Fruit fly (Drosophila melanogaster) whole organism, adult: ENCODE measurements around the gene pdgy.

Source experiments
- CG11617 ChIP-seq: fragments of 200-800 bp; sonication (Bioruptor generic); optimal IDR thresholded peaks from 2 replicates; lab custom pipeline; 2017; ENCODE audit warnings: mild to moderate bottlenecking, missing biosample characterization, missing genetic modification reagents, missing genetic modification characterization
- CG12768 ChIP-seq: fragments of 200-800 bp; sonication (Bioruptor generic); optimal IDR thresholded peaks from 2 replicates; lab custom pipeline; 2017; ENCODE audit warnings: missing biosample characterization, missing genetic modification characterization, mild to moderate bottlenecking, moderate library complexity, missing genetic modification reagents
- CG14711 ChIP-seq: fragments of 200-800 bp; sonication (Bioruptor generic); optimal IDR thresholded peaks from 2 replicates; lab custom pipeline; 2018; ENCODE audit warnings: missing biosample characterization, mild to moderate bottlenecking, missing genetic modification characterization, moderate library complexity
- CG1620 ChIP-seq: fragments of 200-800 bp; sonication (Bioruptor generic); optimal IDR thresholded peaks from 2 replicates; lab custom pipeline; 2016; ENCODE audit warnings: missing biosample characterization, missing genetic modification characterization
- CG33017 ChIP-seq: fragments of 200-800 bp; sonication (Bioruptor generic); optimal IDR thresholded peaks from 2 replicates; lab custom pipeline; 2018; ENCODE audit warnings: missing biosample characterization, mild to moderate bottlenecking, missing genetic modification characterization, moderate library complexity
- CG5204 ChIP-seq: fragments of 200-800 bp; sonication (Bioruptor generic); optimal IDR thresholded peaks from 2 replicates; lab custom pipeline; 2016; ENCODE audit warnings: missing biosample characterization, missing genetic modification characterization
- CG7045 ChIP-seq: fragments of 200-800 bp; sonication (Bioruptor generic); optimal IDR thresholded peaks from 2 replicates; lab custom pipeline; 2017; ENCODE audit warnings: missing biosample characterization, mild to moderate bottlenecking, missing genetic modification characterization
- CG7101 ChIP-seq: fragments of 200-800 bp; sonication (Bioruptor generic); optimal IDR thresholded peaks from 2 replicates; lab custom pipeline; 2018; ENCODE audit warnings: missing biosample characterization, mild to moderate bottlenecking, missing genetic modification characterization, moderate library complexity
- Clk ChIP-seq: fragments of 200-800 bp; sonication (Bioruptor generic); optimal IDR thresholded peaks from 2 replicates; lab custom pipeline; 2017; ENCODE audit warnings: missing biosample characterization, missing genetic modification characterization
- Crg-1 ChIP-seq: fragments of 200-800 bp; sonication (Bioruptor generic); optimal IDR thresholded peaks from 2 replicates; lab custom pipeline; 2016; ENCODE audit warnings: missing biosample characterization, missing genetic modification characterization
- Hr96 ChIP-seq: fragments of 200-800 bp; sonication (Bioruptor generic); optimal IDR thresholded peaks from 2 replicates; lab custom pipeline; 2016; ENCODE audit warnings: missing biosample characterization, missing genetic modification characterization
- Mnt ChIP-seq: fragments of 200-800 bp; sonication (Bioruptor generic); optimal IDR thresholded peaks from 2 replicates; lab custom pipeline; 2016; ENCODE audit warnings: missing biosample characterization, mild to moderate bottlenecking, missing genetic modification characterization
- bab1 ChIP-seq: fragments of 200-800 bp; sonication (Bioruptor generic); optimal IDR thresholded peaks from 3 replicates; lab custom pipeline; 2019; ENCODE audit warnings: missing biosample characterization, mild to moderate bottlenecking, missing genetic modification characterization, moderate library complexity
- cic ChIP-seq: fragments of 200-800 bp; sonication (Bioruptor generic); optimal IDR thresholded peaks from 2 replicates; lab custom pipeline; 2017; ENCODE audit warnings: missing biosample characterization, mild to moderate bottlenecking, missing genetic modification characterization, moderate library complexity
- cnc ChIP-seq, 2 experiments: fragments of >200 bp; optimal IDR thresholded peaks; 2 replicates each; lab custom pipeline; 2017
- kay ChIP-seq: fragments of 200-800 bp; sonication (Bioruptor generic); peaks from one replicate; lab custom pipeline; 2016; ENCODE audit warnings: missing biosample characterization, missing genetic modification characterization, borderline replicate concordance
- ovo ChIP-seq: fragments of 200-800 bp; sonication (Bioruptor generic); optimal IDR thresholded peaks from 2 replicates; lab custom pipeline; 2016; ENCODE audit warnings: missing biosample characterization, missing genetic modification characterization
- pad ChIP-seq: fragments of 200-800 bp; sonication (Bioruptor generic); optimal IDR thresholded peaks from 3 replicates; lab custom pipeline; 2017; ENCODE audit warnings: missing biosample characterization, missing genetic modification characterization, mild to moderate bottlenecking, moderate library complexity, missing genetic modification reagents
- tj ChIP-seq: fragments of 200-800 bp; sonication (Bioruptor generic); optimal IDR thresholded peaks from 3 replicates; lab custom pipeline; 2017; ENCODE audit warnings: missing biosample characterization, mild to moderate bottlenecking, missing genetic modification characterization, moderate library complexity
- toe ChIP-seq: fragments of 200-800 bp; sonication (Bioruptor generic); optimal IDR thresholded peaks from 2 replicates; lab custom pipeline; 2016; ENCODE audit warnings: missing biosample characterization, missing genetic modification characterization

The pdgy gene

DNA sequence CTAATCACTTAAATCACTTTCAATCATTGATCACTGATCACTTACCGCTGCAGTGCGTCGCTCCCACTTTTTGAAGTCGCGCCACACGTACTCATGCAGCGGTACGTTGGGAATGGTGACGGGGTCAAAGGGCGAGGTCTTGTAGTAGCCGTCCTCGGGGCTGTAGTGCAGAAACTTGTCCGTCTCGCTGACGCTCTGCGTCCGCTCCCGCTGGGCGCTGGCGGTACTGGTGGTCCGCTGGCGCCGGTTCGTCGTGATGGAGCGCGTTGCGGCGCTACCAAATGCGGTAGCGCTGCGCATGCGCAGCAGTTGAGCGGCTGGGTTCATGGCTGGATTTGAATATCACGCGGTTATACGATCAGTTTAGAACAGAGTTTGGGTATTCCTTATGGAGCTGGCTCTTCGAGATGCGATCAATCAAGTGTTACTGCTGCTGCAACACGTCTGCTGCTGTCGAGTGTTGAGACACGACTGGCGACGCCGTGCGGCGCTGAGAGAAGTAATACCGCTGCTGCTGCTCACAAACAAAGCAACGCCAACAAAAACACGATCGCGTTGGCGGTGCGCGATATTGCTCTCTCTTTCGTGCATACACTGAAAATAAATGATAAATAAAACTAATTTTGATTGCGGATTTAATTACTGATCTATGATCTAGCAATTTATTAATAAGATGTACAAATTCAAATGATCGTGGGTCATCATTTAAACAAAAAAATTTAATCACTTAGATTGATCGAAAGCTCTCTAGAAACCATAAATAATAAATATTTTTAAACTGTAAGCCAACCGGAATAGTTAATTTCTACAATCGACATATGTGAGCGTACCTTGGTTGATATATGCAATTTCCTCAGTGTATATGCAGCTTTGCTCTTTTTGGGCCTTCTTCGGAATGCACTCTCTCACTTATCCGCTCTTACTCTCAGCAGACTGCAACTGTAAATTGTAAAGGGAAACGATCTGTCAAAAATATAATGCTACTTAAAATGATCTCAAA, 2.8 kb downstream of the pdgy start:
- TF ChIP-seq CG5204 (peak; percentile 90), kay (peak; percentile 93), CG12768 (GFP tag; lab: Kevin White, UChicago) (peak; percentile 90), bab1 (peak; percentile 99), CG7045 (peak; percentile 88), CG1620 (GFP tag; lab: Kevin White, UChicago) (peak; percentile 98), tj (peak; percentile 92), Clk (GFP tag; lab: Kevin White, UChicago) (peak; percentile 61), CG14711 (peak; percentile 93), cnc (optimal IDR thresholded peaks at IDR 0.05; lab: Kevin White, UChicago) (no peak), Crg-1 (GFP tag; lab: Kevin White, UChicago) (peak; percentile 96), Mnt (GFP tag; lab: Kevin White, UChicago) (peak; percentile 85), pad (GFP tag; lab: Kevin White, UChicago) (no peak), CG33017 (tag; lab: Kevin White, UChicago) (peak; percentile 92), Hr96 (peak; percentile 91), CG7101 (tag; lab: Kevin White, UChicago) (peak; percentile 97), toe (GFP tag; lab: Kevin White, UChicago) (peak; percentile 79), cic (no peak), ovo (GFP tag; lab: Kevin White, UChicago) (peak; percentile 93), CG11617 (GFP tag; lab: Kevin White, UChicago) (peak; percentile 99)

DNA sequence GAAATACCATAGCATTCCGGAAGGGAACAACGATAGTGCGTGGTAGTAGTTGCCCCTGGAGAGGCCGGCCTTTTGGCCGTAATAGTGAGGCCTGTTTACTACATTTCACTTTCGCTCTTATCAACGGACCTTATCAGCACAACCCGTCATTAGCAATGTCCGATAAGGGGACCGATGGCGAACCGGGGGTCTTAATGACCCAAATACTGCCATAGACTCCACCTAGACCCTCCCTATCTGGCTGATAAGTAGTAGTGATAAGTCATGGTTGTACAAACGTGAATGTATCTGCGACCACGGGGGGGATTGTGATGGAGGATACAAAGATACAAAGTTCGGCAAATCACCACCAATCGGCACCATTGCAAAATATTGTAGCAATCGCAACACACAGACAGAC, 4.1 kb downstream of the pdgy start:
- no peak for TF ChIP-seq Clk (GFP tag; lab: Kevin White, UChicago)
- no peak for TF ChIP-seq CG12768 (GFP tag; lab: Kevin White, UChicago)
- TF ChIP-seq CG7101 (tag; lab: Kevin White, UChicago): no peak
- TF ChIP-seq Hr96: peak; percentile 11
- no peak for TF ChIP-seq toe (GFP tag; lab: Kevin White, UChicago)
- TF ChIP-seq Mnt (GFP tag; lab: Kevin White, UChicago): peak; percentile 12

DNA sequence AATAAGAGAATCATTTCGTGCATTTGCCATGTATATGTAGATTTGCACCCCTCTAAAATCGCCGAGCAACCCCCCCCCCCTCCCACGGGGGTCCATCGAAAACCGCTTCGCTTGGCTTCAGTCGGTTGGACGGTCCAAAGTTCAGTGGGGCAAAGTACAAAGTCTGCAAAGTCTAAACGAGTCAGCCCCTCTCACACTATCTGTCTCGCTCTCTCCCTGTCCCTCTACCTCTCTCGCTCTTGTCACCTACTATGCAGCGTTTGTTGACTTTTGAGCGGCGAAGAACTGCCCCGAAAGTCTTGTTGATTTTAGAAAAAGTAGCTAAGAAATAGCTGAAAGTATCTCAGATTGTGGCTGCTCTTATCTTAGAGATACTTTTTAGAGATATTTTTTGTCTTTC, 5.9 kb downstream of the pdgy start:
- peak; percentile 85 for TF ChIP-seq CG11617 (GFP tag; lab: Kevin White, UChicago)
- TF ChIP-seq CG1620 (GFP tag; lab: Kevin White, UChicago): peak; percentile 40
- peak; percentile 8 for TF ChIP-seq bab1
- peak; percentile 73 for TF ChIP-seq Clk (GFP tag; lab: Kevin White, UChicago)
- peak; percentile 95 for TF ChIP-seq tj
- TF ChIP-seq pad (GFP tag; lab: Kevin White, UChicago): peak; percentile 52
- peak; percentile 67 for TF ChIP-seq CG7101 (tag; lab: Kevin White, UChicago)
- TF ChIP-seq CG14711: peak; percentile 64
- TF ChIP-seq ovo (GFP tag; lab: Kevin White, UChicago): peak; percentile 73
- TF ChIP-seq CG7045: peak; percentile 79
- TF ChIP-seq CG33017 (tag; lab: Kevin White, UChicago): peak; percentile 72
- TF ChIP-seq Mnt (GFP tag; lab: Kevin White, UChicago): peak; percentile 53
- peak; percentile 83 for TF ChIP-seq kay
- TF ChIP-seq cnc (optimal IDR thresholded peaks at IDR 0.05; lab: Kevin White, UChicago): no peak
- TF ChIP-seq toe (GFP tag; lab: Kevin White, UChicago): peak; percentile 71
- TF ChIP-seq CG5204: peak; percentile 59
- peak; percentile 58 for TF ChIP-seq Crg-1 (GFP tag; lab: Kevin White, UChicago)
- TF ChIP-seq CG12768 (GFP tag; lab: Kevin White, UChicago): peak; percentile 99
- peak; percentile 90 for TF ChIP-seq Hr96
- peak; percentile 41 for TF ChIP-seq cic

DNA sequence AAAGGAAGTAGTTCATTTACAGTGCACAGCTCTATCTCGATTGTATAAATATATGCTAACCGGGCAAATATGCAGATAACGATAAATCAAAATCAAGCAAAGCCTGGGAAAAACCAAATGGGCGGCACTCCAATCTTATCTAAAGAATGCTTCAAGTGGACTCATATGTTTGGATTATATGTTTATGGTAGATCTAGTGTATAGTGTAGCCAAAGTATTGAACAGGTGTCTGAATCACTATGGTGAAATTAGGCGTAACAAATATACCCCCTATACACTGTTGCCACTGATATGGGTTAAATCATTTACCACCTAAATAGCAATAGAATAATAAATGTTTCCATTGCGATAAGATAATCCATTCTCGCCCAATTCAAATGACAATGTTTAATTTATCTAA, 6.8 kb downstream of the pdgy start:
- TF ChIP-seq cic (no peak), kay (no peak), CG12768 (GFP tag; lab: Kevin White, UChicago) (no peak)

DNA sequence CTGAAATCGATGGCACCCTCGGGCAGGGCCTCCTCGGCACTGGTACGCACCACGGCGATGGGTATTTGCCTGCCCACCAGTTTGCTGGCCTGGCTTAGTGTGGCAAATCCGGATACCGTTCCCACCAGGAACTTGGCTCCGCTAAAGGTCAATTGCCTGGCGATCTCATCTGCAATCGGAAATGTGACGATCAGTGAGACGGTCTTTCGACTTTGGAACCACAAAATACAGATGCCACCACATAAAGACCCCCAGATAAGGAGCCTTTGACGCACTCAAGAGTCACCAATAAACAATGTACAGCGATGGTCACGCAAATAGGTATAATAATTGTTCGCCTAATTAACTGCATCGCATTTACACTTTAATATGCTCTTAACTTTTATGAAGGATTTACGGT, 17.1 kb downstream of the pdgy start:
- TF ChIP-seq CG7101 (tag; lab: Kevin White, UChicago) (no peak), Hr96 (no peak), CG33017 (tag; lab: Kevin White, UChicago) (no peak), CG12768 (GFP tag; lab: Kevin White, UChicago) (no peak), CG5204 (no peak), ovo (GFP tag; lab: Kevin White, UChicago) (no peak), CG14711 (no peak), tj (no peak), kay (no peak), bab1 (no peak), cic (no peak), Clk (GFP tag; lab: Kevin White, UChicago) (no peak), cnc (optimal IDR thresholded peaks at IDR 0.05; lab: Kevin White, UChicago) (no peak), CG1620 (GFP tag; lab: Kevin White, UChicago) (no peak), CG11617 (GFP tag; lab: Kevin White, UChicago) (no peak), CG7045 (no peak), pad (GFP tag; lab: Kevin White, UChicago) (no peak)

DNA sequence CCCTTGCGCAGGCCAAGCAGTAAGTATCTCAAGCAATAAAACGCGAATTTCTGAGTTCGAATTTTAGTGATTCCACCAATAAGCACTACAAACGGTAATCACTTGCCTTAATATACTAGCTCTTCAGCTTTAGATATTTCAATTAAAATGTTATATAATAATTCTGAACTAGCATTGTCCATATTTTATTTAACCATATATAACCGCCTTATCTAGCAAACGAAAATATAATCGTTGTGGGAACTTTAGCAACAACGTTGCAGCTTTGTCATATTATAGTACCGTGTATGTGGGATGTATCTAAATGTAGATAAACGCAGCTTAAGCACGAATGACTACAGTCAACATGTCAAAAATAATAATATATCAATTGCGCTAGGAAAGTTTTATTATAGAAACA, 22.0 kb downstream of the pdgy start:
- no peak for TF ChIP-seq toe (GFP tag; lab: Kevin White, UChicago)
- no peak for TF ChIP-seq Clk (GFP tag; lab: Kevin White, UChicago)
- TF ChIP-seq ovo (GFP tag; lab: Kevin White, UChicago): no peak
- TF ChIP-seq Hr96: no peak
- TF ChIP-seq pad (GFP tag; lab: Kevin White, UChicago): no peak
- TF ChIP-seq kay: peak; percentile 50
- TF ChIP-seq CG33017 (tag; lab: Kevin White, UChicago): no peak
- TF ChIP-seq CG5204: no peak
- TF ChIP-seq tj: no peak
